Worm (Caenorhabditis elegans): ENCODE measurements around the gene C04G6.11.
"Not testable (repeated sequence)": the region's sequence is repeated elsewhere in the genome, so short reads cannot be mapped to it uniquely, and the experiment has no call there.

C04G6.11 gene

ce11 chrII:5103784-5104457 is at the start of gene C04G6.11, which contains the start of gene mpk-2:
Gene C04G6.11, minus strand, starts transcription at chrII:5103834.
Gene mpk-2, plus strand, starts transcription at chrII:5104118.
- no peak for TF ChIP-seq unc-62 (GFP tag; optimal IDR thresholded peaks at IDR 0.05)

DNA sequence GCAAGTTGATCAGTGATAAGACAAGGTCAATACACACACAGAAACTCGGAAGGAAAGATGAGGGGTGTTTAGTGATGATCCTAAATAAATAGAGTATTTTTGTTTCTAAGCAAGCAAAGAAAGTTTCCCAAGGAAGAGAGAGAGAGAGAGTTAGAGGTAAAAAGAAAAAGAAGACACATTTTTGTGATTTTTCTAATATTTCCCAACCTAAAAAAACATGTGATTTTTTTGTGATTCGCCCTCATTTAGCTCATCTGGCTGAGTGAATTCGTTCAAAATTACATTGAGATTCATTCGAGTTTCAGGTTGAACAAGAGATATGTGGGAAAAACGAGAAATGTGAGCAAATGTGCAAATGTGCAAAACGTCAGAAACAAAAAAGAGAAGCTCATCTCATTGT is 47.2 kb upstream of the C04G6.11 start, which contains the start of gene srb-16:
srb-16 (minus strand) TSS at position 101 of the 400 bp plus-strand sequence.
- no peak for TF ChIP-seq unc-62 (GFP tag; optimal IDR thresholded peaks at IDR 0.05)

DNA sequence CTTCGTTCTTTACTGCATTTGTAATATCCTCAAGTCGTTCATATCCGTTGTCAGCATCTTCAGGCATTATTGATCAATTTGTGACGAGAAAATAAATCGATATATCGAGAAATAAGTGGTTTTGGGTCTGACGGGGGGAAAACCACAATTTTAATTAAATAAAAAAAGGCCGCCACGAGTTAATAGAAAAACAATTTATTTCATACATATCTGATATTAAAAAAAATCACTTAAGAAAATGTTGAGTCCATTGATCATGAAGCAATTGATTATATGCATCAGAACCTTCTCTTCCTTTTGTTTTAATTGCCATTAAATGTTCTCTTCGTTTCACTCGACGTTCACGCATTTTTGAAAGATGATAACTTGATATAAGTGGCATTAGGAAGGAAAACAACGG is 44.7 kb upstream of the C04G6.11 start, which contains the start of gene F58A6.5:
F58A6.5 (minus strand) TSS at position 101 of the 400 bp plus-strand sequence.
- no peak for TF ChIP-seq unc-62 (GFP tag; optimal IDR thresholded peaks at IDR 0.05)

- no peak for TF ChIP-seq unc-62 (GFP tag; optimal IDR thresholded peaks at IDR 0.05)
Observed at ce11 chrII:5142619-5143018, 39.0 kb upstream of the C04G6.11 start, which contains the start of gene F58A6.1. Gene F58A6.1, plus strand, starts transcription at chrII:5142919.

DNA sequence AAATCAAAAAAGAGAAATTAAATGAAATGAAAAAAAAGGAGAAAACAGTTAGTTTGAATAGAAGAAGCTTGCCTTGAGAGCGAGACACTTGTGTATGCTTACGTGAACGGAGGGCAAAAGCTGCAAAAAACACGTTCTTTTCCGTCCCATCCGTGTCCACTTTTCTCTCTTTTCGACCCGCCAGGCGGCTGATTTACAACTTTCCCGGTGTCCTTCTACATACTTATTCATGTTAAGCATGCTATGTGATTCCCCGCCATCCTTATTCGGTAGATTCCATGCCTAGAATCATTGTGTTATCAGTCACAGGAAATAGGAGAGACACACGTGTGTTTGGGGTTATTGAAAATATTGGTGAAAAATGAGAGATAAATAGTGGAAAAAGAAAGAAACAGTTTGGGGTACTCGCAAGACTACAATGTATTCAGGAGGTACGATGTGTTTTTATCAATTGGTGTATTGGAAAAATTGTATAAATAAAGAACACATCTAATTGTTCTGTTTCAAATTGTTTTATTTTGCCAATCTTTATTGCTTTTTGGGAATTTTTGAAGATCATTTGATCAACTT is 38.4 kb upstream of the C04G6.11 start, which contains the start of gene nas-29:
nas-29 (minus strand) TSS at position 92 of the 570 bp plus-strand sequence.
- no peak for TF ChIP-seq unc-62 (GFP tag; optimal IDR thresholded peaks at IDR 0.05)

- no peak for TF ChIP-seq unc-62 (GFP tag; optimal IDR thresholded peaks at IDR 0.05)
Observed at ce11 chrII:5136296-5136767, 32.7 kb upstream of the C04G6.11 start, which contains the start of gene F58A6.2. Gene F58A6.2, plus strand, starts transcription at chrII:5136717.

ce11 chrII:5131800-5132199 is 28.2 kb upstream of the C04G6.11 start:
- TF ChIP-seq unc-62 (GFP tag; optimal IDR thresholded peaks at IDR 0.05), result no peak

- TF ChIP-seq unc-62 (GFP tag; optimal IDR thresholded peaks at IDR 0.05), result no peak
Observed at ce11 chrII:5130081-5130480, 26.4 kb upstream of the C04G6.11 start, which contains the start of gene lgc-56. Gene lgc-56, plus strand, starts transcription at chrII:5130381.

DNA sequence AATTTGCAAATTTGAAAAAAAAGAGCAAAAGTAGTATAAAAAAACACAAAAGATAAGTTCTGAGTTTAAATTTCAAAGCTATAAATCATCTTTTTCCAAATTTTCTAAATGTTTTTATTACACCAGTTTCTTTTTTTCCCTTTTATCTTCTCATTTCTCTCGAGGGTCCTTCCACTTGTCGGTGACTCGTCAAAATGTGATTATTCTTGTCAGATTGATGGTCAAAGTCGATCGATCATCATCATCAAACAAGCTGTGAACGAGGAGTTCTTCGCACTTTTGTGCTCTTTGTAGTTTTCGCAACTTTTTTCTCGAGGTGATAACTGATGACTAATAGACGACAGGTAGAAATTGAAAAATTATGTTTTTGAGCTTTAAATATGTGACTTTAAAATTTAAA is 17.0 kb upstream of the C04G6.11 start:
- no peak for TF ChIP-seq unc-62 (GFP tag; optimal IDR thresholded peaks at IDR 0.05)

DNA sequence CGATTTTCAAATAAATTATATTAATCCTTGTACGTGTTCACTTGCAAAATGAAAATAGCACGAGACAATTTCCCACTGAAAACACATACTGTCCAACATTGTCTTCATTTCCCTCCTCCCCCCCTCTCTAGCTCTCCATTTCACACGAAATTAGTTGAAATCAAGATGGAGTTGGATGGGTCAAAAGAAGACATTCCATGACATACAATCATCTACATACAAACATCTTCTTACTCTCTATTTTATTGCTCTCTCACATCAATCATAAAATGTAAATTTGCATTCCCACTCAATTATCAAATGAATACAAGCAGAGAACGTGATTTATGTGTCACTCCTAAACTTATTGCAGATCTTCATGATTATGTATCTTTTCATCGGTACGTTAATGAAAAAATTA is 12.1 kb upstream of the C04G6.11 start, which contains the start of gene srsy-1:
srsy-1 (plus strand) TSS at position 301 of the 400 bp plus-strand sequence.
- TF ChIP-seq unc-62 (GFP tag; optimal IDR thresholded peaks at IDR 0.05), result no peak

DNA sequence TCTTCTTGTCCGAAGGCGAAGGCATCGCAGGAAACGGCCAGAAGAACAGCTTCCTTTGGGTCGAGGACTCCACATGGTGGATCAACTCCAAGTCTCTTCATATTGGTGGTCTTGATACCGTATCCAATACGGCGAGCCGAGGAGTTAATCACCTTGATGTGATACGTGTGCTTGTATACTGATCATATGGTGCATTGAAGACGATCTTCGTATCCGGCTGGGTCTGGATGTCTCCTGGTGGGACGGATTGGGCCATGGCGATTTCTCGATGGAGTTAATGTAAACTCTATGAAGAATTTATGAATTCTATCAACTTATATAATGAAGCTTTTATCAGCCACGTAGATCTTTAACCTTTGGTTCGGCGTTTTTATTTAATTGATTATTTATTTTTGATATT is 11.6 kb upstream of the C04G6.11 start, which contains the start of gene msp-74:
msp-74 (minus strand) TSS at position 101 of the 400 bp plus-strand sequence.
- not testable (repeated sequence) for TF ChIP-seq unc-62 (GFP tag; optimal IDR thresholded peaks at IDR 0.05)

DNA sequence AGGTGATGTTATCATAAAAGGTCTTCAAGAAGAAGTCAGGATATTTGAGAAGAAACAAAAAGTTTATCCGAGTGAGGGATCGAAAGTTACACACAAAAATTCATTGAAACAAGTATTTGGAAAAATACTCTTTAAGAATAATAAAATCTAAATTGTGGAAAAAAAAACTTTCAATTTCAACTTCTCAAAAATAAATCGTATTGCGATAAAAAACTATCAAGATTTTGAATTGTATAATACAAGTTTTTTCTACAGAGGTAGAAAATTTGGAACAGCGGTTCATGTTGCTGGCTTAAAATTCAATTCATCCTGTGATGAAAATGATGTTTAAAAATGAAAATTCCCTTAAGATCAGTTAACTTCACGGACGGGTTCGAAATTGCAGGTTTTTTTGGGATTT is 8.4 kb upstream of the C04G6.11 start, which contains the start of gene F09C12.8:
F09C12.8 (plus strand) TSS at position 301 of the 400 bp plus-strand sequence.
- TF ChIP-seq unc-62 (GFP tag; optimal IDR thresholded peaks at IDR 0.05), result no peak

- TF ChIP-seq unc-62 (GFP tag; optimal IDR thresholded peaks at IDR 0.05), result no peak
Observed at ce11 chrII:5109693-5110092, 6.1 kb upstream of the C04G6.11 start, which contains the start of gene F09C12.2. Gene F09C12.2, plus strand, starts transcription at chrII:5110012.

- TF ChIP-seq unc-62 (GFP tag; optimal IDR thresholded peaks at IDR 0.05), result no peak
Observed at ce11 chrII:5105020-5105419, 1.4 kb upstream of the C04G6.11 start.

DNA sequence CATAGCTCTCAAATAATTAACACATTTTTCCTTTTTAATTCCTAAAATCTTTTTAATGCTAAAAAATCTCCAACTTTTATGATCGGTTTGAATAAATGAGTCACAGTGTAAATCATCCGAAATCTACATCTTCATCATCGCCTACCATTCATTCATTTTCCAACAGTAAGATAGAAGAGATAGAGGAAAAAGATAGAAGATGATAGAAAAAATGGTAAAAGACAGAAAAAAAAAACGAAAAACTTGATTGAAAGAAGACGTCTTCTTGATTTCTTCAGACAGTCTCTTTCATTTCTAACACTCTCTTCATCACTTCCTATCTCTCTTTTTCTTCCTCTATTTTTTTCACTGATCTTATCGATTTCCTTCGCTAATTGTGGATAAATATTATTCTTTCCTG is 445 bp downstream of the C04G6.11 start:
- no peak for TF ChIP-seq unc-62 (GFP tag; optimal IDR thresholded peaks at IDR 0.05)

- TF ChIP-seq unc-62 (GFP tag; optimal IDR thresholded peaks at IDR 0.05), result no peak
Observed at ce11 chrII:5101701-5102100, 1.9 kb downstream of the C04G6.11 start, which contains the start of the genes idpb-3 and idpb-1. Gene idpb-3, minus strand, starts transcription at chrII:5101801. Gene idpb-1, plus strand, starts transcription at chrII:5101984.

Measured in whole organism, dauer.